Worm (Caenorhabditis elegans) whole organism, L4/young adult: ENCODE measurements around the gene T10B9.14.

ENCODE experiments used
- dao-5 ChIP-seq: sonication (generic microtip); optimal IDR thresholded peaks from 2 replicates; lab custom pipeline; 2016; ENCODE audit warnings: missing genotype, missing genetic modification characterization, moderate library complexity, missing compliant biosample characterization
- him-1 ChIP-seq: sonication (generic microtip); optimal IDR thresholded peaks from 2 replicates; lab custom pipeline; 2016; ENCODE audit warnings: missing genotype, missing genetic modification reagents, missing genetic modification characterization, missing compliant biosample characterization

DNA sequence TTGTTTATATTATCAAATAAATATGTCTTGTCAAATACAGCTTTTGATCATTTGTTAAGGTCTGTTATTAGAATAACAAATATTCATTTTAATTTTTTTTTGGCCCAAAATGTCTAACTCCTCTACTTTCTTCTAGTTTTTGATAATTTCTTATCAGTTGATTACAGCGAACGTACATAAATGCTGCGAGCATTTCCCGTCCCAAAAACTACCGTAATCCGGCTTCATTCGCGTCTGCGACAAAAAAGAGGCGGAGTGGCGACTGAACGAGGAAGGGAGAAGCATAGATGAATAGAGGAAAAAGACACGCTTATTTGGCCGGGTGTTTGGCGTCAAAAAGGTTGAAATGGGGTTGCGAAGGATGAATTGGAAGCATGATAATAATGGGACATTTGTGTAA lies 41.7 kb downstream of the T10B9.14 start:
- TF ChIP-seq dao-5 (tag; lab: Kevin White, UChicago) (no peak), him-1 (tag; lab: Kevin White, UChicago) (no peak)
